Worm (Caenorhabditis elegans) whole organism, L2 larva: ENCODE data around the gene T10G3.2.

Experiments used
- C34F6.9 ChIP-seq: fragments of 150-350 bp; optimal IDR thresholded peaks from 2 replicates; lab custom pipeline; 2014; ENCODE audit warnings: missing biosample characterization, missing genetic modification characterization
- aly-2 ChIP-seq: fragments of 150-350 bp; optimal IDR thresholded peaks from 2 replicates; lab custom pipeline; 2014; ENCODE audit warnings: missing biosample characterization, missing genetic modification characterization
- elt-3 ChIP-seq: sonication (generic microtip); optimal IDR thresholded peaks from 2 replicates; lab custom pipeline; 2017; ENCODE audit warnings: missing biosample characterization, missing genetic modification characterization
- fos-1 ChIP-seq: fragments of 150-350 bp; optimal IDR thresholded peaks from 2 replicates; lab custom pipeline; 2014; ENCODE audit warnings: missing biosample characterization, missing genetic modification characterization
- gmeb-1 ChIP-seq: fragments of 150-350 bp; optimal IDR thresholded peaks from 2 replicates; lab custom pipeline; 2014; ENCODE audit warnings: missing biosample characterization, missing genetic modification characterization
- lin-39 ChIP-seq: fragments of 150-350 bp; optimal IDR thresholded peaks from 2 replicates; lab custom pipeline; 2014; ENCODE audit warnings: missing biosample characterization, missing genetic modification reagents, missing genetic modification characterization
- nhr-237 ChIP-seq: fragments of 150-350 bp; optimal IDR thresholded peaks from 2 replicates; lab custom pipeline; 2014; ENCODE audit warnings: missing biosample characterization, missing genetic modification characterization
- skn-1 ChIP-seq: sonication (generic microtip); optimal IDR thresholded peaks from 2 replicates; lab custom pipeline; 2017; ENCODE audit warnings: missing biosample characterization, missing genetic modification characterization
- snpc-4 ChIP-seq: fragments of 150-350 bp; optimal IDR thresholded peaks from 2 replicates; lab custom pipeline; 2014; ENCODE audit warnings: missing biosample characterization, missing genetic modification characterization
- unc-39 ChIP-seq: fragments of 150-350 bp; optimal IDR thresholded peaks from 2 replicates; lab custom pipeline; 2014; ENCODE audit warnings: missing biosample characterization, missing genetic modification characterization
- unc-55 ChIP-seq: fragments of 150-350 bp; sonication (generic microtip); optimal IDR thresholded peaks from 3 replicates; lab custom pipeline; 2014; ENCODE audit warnings: missing biosample characterization, missing genetic modification reagents, missing genetic modification characterization
- unc-62 ChIP-seq: fragments of 150-350 bp; optimal IDR thresholded peaks from 2 replicates; lab custom pipeline; 2014; ENCODE audit warnings: missing biosample characterization, missing genetic modification reagents, missing genetic modification characterization
- ztf-11 ChIP-seq: sonication (generic microtip); optimal IDR thresholded peaks from 2 replicates; lab custom pipeline; 2017; ENCODE audit warnings: missing biosample characterization, missing genetic modification characterization

DNA sequence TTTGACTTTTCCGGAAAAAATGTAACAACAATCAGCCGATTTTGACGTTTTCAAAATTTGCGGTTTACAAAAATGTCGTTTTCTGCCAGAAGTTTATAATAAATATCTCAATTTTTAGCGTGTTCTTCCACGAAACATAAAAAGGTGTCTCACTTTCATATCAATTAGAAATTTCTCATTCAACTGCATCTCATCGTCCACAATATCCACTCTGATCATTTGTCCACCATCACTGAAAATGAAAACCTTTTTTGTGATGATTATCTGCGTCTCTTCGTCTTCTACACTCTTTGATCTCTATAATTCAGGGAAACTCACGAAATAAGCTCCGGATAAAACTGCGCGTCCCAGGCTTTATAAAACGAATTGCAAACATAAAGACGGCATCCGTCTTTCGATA, 32.8 kb upstream of the T10G3.2 start:
- TF ChIP-seq fos-1 (no peak), C34F6.9 (tag; lab: Kevin White, UChicago) (no peak), lin-39 (tag; lab: Kevin White, UChicago) (no peak), ztf-11 (tag; lab: Kevin White, UChicago) (no peak), aly-2 (tag; lab: Kevin White, UChicago) (no peak), unc-39 (tag; lab: Kevin White, UChicago) (no peak), unc-62 (GFP tag; lab: Kevin White, UChicago) (no peak), snpc-4 (tag; lab: Kevin White, UChicago) (no peak), nhr-237 (tag; lab: Kevin White, UChicago) (no peak), gmeb-1 (no peak), elt-3 (tag; lab: Kevin White, UChicago) (no peak), skn-1 (tag; lab: Kevin White, UChicago) (no peak), unc-55 (GFP tag; lab: Kevin White, UChicago) (no peak)
